Fruit fly (Drosophila melanogaster) whole organism: ENCODE data around the gene CG11668.

Source experiments
- Dll ChIP-seq: fragments of >200 bp; optimal IDR thresholded peaks from 2 replicates; lab custom pipeline; 2017
- EcR ChIP-seq, 2 experiments: fragments of >200 bp; optimal IDR thresholded peaks; 2 replicates each; lab custom pipeline; 2017; ENCODE audit warnings: missing biosample characterization in 2 of 2, missing genetic modification characterization in 2 of 2, missing genetic modification reagents in 2 of 2
- psq ChIP-seq: fragments of >200 bp; optimal IDR thresholded peaks from 2 replicates; lab custom pipeline; 2017
- usp ChIP-seq: fragments of >200 bp; optimal IDR thresholded peaks from 2 replicates; lab custom pipeline; 2017; ENCODE audit warnings: missing biosample characterization, missing genetic modification characterization, mixed read lengths

- TF ChIP-seq usp, result no peak
- TF ChIP-seq Dll (lab: Kevin White, UChicago), result no peak
- no peak for TF ChIP-seq psq (lab: Kevin White, UChicago)
- no peak for TF ChIP-seq EcR (GFP tag; optimal IDR thresholded peaks at IDR 0.05; lab: Kevin White, UChicago)
These were observed 2.1 kb upstream of the CG11668 start for dm6 chr3R:13036064-13036463.
